Worm (Caenorhabditis elegans): Measurements from ENCODE around the gene ZK632.12.

DNA sequence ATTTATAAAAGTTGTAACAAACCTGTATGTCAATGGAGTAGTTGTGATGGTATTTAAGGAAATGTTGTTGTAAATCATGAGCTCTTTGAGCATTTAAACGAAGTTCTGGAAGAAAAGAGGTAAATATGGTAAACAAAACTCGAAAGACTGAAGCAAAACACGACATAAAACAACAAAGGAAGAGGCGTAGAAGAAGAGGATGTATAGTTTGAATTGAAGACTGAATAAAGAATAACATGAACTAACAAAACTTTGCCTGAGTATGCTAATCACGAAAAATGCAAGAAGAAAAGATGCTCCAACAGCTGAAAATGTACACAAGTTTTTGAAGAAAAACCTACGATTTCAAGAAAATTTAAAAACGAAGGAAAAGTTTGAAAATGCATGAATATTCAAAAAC lies 40.4 kb downstream of the ZK632.12 start, which contains the start of gene ZK757.1:
- no peak for TF ChIP-seq blmp-1 (tag; optimal IDR thresholded peaks at IDR 0.05)
- no peak for TF ChIP-seq hlh-1 (tag; optimal IDR thresholded peaks at IDR 0.05)
- no peak for TF ChIP-seq unc-62 (GFP tag; optimal IDR thresholded peaks at IDR 0.05)
- TF ChIP-seq elt-3 (tag; optimal IDR thresholded peaks at IDR 0.05), result no peak
- TF ChIP-seq snpc-4 (tag; optimal IDR thresholded peaks at IDR 0.05), result no peak
- no peak for TF ChIP-seq mab-5 (tag; optimal IDR thresholded peaks at IDR 0.05)
- no peak for TF ChIP-seq nhr-76 (tag; optimal IDR thresholded peaks at IDR 0.05)
- no peak for TF ChIP-seq lsy-2 (tag; optimal IDR thresholded peaks at IDR 0.05)
- TF ChIP-seq lin-32 (GFP tag; optimal IDR thresholded peaks at IDR 0.05), result no peak
- TF ChIP-seq elt-1 (tag; optimal IDR thresholded peaks at IDR 0.05; ENCODE audit: borderline replicate concordance, insufficient read depth), result no peak
- TF ChIP-seq M03D4.4 (tag; optimal IDR thresholded peaks at IDR 0.05), result no peak
- TF ChIP-seq pha-4 (tag; optimal IDR thresholded peaks at IDR 0.05), result no peak
- TF ChIP-seq ztf-11 (tag; optimal IDR thresholded peaks at IDR 0.05), result no peak

Data from whole organism, mixed stage, embryonic.